Fruit fly (Drosophila melanogaster): Measurements from ENCODE around the gene lmgB.
A peak's percentile ranks its signal among the peaks of the same experiment; 100 is the strongest.

The lmgB gene

DNA sequence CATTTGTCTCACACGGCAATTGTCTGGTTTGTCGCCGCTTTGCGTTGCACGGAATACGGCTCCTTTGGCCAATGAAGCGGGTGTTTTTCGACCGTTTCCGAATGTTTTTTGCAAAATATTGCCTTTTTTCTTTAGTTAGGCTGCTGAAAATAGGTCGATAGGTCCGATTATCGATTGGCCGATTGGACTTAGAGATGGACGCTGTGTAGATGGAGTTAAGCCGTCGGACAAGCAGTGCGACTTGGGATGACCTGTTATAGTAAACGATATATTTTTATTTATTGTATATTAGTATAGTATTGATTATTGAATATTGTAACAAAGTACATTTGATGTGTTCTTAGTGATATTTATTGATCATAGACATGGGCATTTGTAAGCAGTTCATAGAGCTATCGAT, at the start of gene lmgB, which contains the start of gene lmgA (continued):
- peak; percentile 62 for TF ChIP-seq CG2120 (GFP tag; optimal IDR thresholded peaks at IDR 0.05)
- TF ChIP-seq trh (GFP tag; optimal IDR thresholded peaks at IDR 0.05) = peak; percentile 20
- peak in 1 of 2 experiments; percentile 4 for TF ChIP-seq Dfd (GFP tag; optimal IDR thresholded peaks at IDR 0.05)
- no peak for TF ChIP-seq CG12744 (GFP tag; optimal IDR thresholded peaks at IDR 0.05)
- TF ChIP-seq CG2712 (tag; optimal IDR thresholded peaks at IDR 0.05) = peak; percentile 63
- no peak for TF ChIP-seq grn (GFP tag; optimal IDR thresholded peaks at IDR 0.05)
- TF ChIP-seq Xrp1 (GFP tag; IDR thresholded peaks at IDR 0.05) = peak; percentile 9; the same call in 1 of the 2 replicates
- no peak for TF ChIP-seq BtbVII (GFP tag; optimal IDR thresholded peaks at IDR 0.05)
- no peak for TF ChIP-seq jumu (GFP tag; optimal IDR thresholded peaks at IDR 0.05)
- TF ChIP-seq bbx (GFP tag; IDR thresholded peaks at IDR 0.05; ENCODE audit: partially characterized antibody) = peak; percentile 82
- TF ChIP-seq HLH4C (GFP tag; IDR thresholded peaks at IDR 0.05; ENCODE audit: partially characterized antibody) = peak; percentile 97
- TF ChIP-seq gro (GFP tag; optimal IDR thresholded peaks at IDR 0.05) = peak; percentile 30
- TF ChIP-seq Dbx (GFP tag; IDR thresholded peaks at IDR 0.05) = peak; percentile 46; the same call in 1 of the 3 replicates
- TF ChIP-seq phol (tag; optimal IDR thresholded peaks at IDR 0.05) = peak; percentile 59
- TF ChIP-seq chn (GFP tag; optimal IDR thresholded peaks at IDR 0.05) = peak; percentile 36
- peak; percentile 89 for TF ChIP-seq CG13287 (GFP tag; IDR thresholded peaks at IDR 0.05; ENCODE audit: partially characterized antibody)
- TF ChIP-seq Ssrp (tag; optimal IDR thresholded peaks at IDR 0.05) = no peak
- peak; percentile 14 to 71 for TF ChIP-seq dpn (GFP tag; optimal IDR thresholded peaks at IDR 0.05)
- TF ChIP-seq D19A (tag; optimal IDR thresholded peaks at IDR 0.05) = peak; percentile 1
- TF ChIP-seq Sin3A (optimal IDR thresholded peaks at IDR 0.05) = peak; percentile 32
- TF ChIP-seq CG18262 (tag; optimal IDR thresholded peaks at IDR 0.05) = peak; percentile 28
- peak; percentile 16; the same call in 1 of the 3 replicates for TF ChIP-seq CG11456 (GFP tag; IDR thresholded peaks at IDR 0.05)
- TF ChIP-seq trem (tag; optimal IDR thresholded peaks at IDR 0.05) = peak; percentile 79
- TF ChIP-seq Hr78 (GFP tag; optimal IDR thresholded peaks at IDR 0.05) = no peak
- TF ChIP-seq CG33213 (GFP tag; optimal IDR thresholded peaks at IDR 0.05) = peak; percentile 15
- peak; percentile 4 for TF ChIP-seq maf-S (GFP tag; optimal IDR thresholded peaks at IDR 0.05)
- peak; percentile 23 for TF ChIP-seq CG5245 (GFP tag; optimal IDR thresholded peaks at IDR 0.05)
- no peak for TF ChIP-seq kah (GFP tag; optimal IDR thresholded peaks at IDR 0.05)
- TF ChIP-seq bcd (GFP tag; optimal IDR thresholded peaks at IDR 0.05) = peak; percentile 58
- TF ChIP-seq esg (GFP tag; conservative IDR thresholded peaks at IDR 0.05) = peak; percentile 37
- peak; percentile 41 for TF ChIP-seq Chrac-16 (GFP tag; optimal IDR thresholded peaks at IDR 0.05)
- peak; percentile 72 for TF ChIP-seq hbn (GFP tag; IDR thresholded peaks at IDR 0.05; ENCODE audit: partially characterized antibody)
- peak; percentile 44 for TF ChIP-seq Max (GFP tag; optimal IDR thresholded peaks at IDR 0.05)
- TF ChIP-seq CG14710 (tag; optimal IDR thresholded peaks at IDR 0.05) = peak; percentile 77
- TF ChIP-seq BEAF-32 (GFP tag; optimal IDR thresholded peaks at IDR 0.05) = peak; percentile 87
- no peak for TF ChIP-seq stc (GFP tag; IDR thresholded peaks at IDR 0.05)
- peak; percentile 88 for TF ChIP-seq vnd (GFP tag; IDR thresholded peaks at IDR 0.05; ENCODE audit: partially characterized antibody)
- no peak for TF ChIP-seq da (GFP tag; optimal IDR thresholded peaks at IDR 0.05)
- no peak for TF ChIP-seq Nf-YA (GFP tag; IDR thresholded peaks at IDR 0.05)
- TF ChIP-seq Gug (GFP tag; IDR thresholded peaks at IDR 0.05) = peak; percentile 62; the same call in 3 of the 4 replicates
- peak; percentile 76 for TF ChIP-seq HmgZ (tag; optimal IDR thresholded peaks at IDR 0.05)
- TF ChIP-seq CG14860 (GFP tag; IDR thresholded peaks at IDR 0.05; ENCODE audit: partially characterized antibody) = peak; percentile 93
- peak; percentile 69 for TF ChIP-seq nmo (GFP tag; optimal IDR thresholded peaks at IDR 0.05)
- TF ChIP-seq stwl (tag; optimal IDR thresholded peaks at IDR 0.05) = peak; percentile 88
- peak; percentile 11 for TF ChIP-seq Myb (GFP tag; optimal IDR thresholded peaks at IDR 0.05)
- TF ChIP-seq CG34224 (GFP tag; IDR thresholded peaks at IDR 0.05; ENCODE audit: partially characterized antibody) = peak; percentile 75
- TF ChIP-seq CG12942 (GFP tag; optimal IDR thresholded peaks at IDR 0.05) = peak; percentile 51
- peak; percentile 88 for TF ChIP-seq hb (GFP tag; IDR thresholded peaks at IDR 0.05; ENCODE audit: partially characterized antibody)
- peak; percentile 12 for TF ChIP-seq unpg (GFP tag; optimal IDR thresholded peaks at IDR 0.05)
- TF ChIP-seq CG42726 (GFP tag; IDR thresholded peaks at IDR 0.05; ENCODE audit: partially characterized antibody) = 0 out of 2 replicates have a peak, but pooled peaks have one; percentile 52
